Worm (Caenorhabditis elegans): ENCODE results near the gene jnk-1.

The jnk-1 gene

DNA sequence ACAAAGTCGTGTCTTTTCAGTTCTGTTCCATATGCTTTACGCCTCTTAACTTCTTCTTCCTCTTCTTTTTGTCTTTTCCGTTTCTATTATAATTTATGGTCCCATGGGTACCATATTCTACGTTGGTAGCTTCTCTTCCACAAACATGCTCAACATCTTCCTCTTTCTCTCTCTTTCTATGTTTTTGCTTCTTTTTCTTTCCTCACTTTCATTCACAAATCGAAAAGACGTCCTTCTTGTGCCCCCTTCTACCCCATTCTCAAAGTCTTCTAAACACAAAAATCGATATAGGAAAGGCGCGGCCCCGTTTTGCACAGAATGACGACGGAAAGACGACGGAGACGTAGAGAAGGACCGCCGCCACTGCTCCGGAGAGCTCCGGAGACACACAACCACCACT lies 1.3 kb downstream of the jnk-1 start (continued):
- no peak for TF ChIP-seq nhr-11 (tag; optimal IDR thresholded peaks at IDR 0.05)
- no peak for TF ChIP-seq dmd-4 (tag; optimal IDR thresholded peaks at IDR 0.05)
- TF ChIP-seq lin-13 (GFP tag; optimal IDR thresholded peaks at IDR 0.05): no peak
- TF ChIP-seq sma-3 (GFP tag; optimal IDR thresholded peaks at IDR 0.05): no peak
- TF ChIP-seq elt-3 (tag; optimal IDR thresholded peaks at IDR 0.05): no peak
- peak; percentile 25 for TF ChIP-seq nhr-129 (tag; optimal IDR thresholded peaks at IDR 0.05)
- TF ChIP-seq mab-5 (tag; optimal IDR thresholded peaks at IDR 0.05): peak; percentile 95
- TF ChIP-seq snpc-4 (tag; optimal IDR thresholded peaks at IDR 0.05): no peak
- TF ChIP-seq nhr-10 (tag; optimal IDR thresholded peaks at IDR 0.05): no peak
- peak; percentile 33 for TF ChIP-seq zag-1 (tag; optimal IDR thresholded peaks at IDR 0.05)
- no peak for TF ChIP-seq gmeb-1 (tag; optimal IDR thresholded peaks at IDR 0.05)
- no peak for TF ChIP-seq lin-39 (tag; optimal IDR thresholded peaks at IDR 0.05)
- no peak for TF ChIP-seq ztf-1 (GFP tag; conservative IDR thresholded peaks at IDR 0.05)
- peak; percentile 56 for TF ChIP-seq Y55F3AM.14 (GFP tag; optimal IDR thresholded peaks at IDR 0.05)
- no peak for TF ChIP-seq unc-39 (tag; optimal IDR thresholded peaks at IDR 0.05)
- TF ChIP-seq nhr-77 (tag; optimal IDR thresholded peaks at IDR 0.05): no peak
- TF ChIP-seq F13H6.1 (tag; optimal IDR thresholded peaks at IDR 0.05): peak; percentile 12
- no peak for TF ChIP-seq ceh-16 (tag; optimal IDR thresholded peaks at IDR 0.05)
- no peak for TF ChIP-seq ama-1 (optimal IDR thresholded peaks at IDR 0.05)
- TF ChIP-seq egl-27 (tag; optimal IDR thresholded peaks at IDR 0.05): no peak
- TF ChIP-seq unc-55 (GFP tag; optimal IDR thresholded peaks at IDR 0.05): peak; percentile 53
- TF ChIP-seq mbf-1 (tag; optimal IDR thresholded peaks at IDR 0.05): no peak
- no peak for TF ChIP-seq aly-2 (tag; optimal IDR thresholded peaks at IDR 0.05)

DNA sequence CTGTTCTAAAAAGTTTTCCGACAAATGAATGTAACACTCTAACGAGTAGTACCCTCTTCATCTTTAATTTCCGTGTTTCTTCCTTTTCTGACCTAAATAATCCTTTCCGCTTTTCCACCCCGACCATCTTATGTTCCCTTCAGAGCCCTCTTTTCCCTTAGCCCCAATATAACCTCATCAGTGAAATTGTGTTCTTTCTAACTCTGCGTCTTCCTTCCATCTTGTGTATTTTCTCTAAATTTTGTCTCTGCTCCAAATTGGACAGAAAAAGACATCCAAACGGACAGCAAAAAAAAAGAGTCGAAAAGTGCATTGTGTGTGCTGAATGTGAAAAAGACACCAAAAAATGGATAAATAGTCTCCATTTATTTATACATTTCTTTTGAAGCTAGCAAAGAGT lies 2.0 kb downstream of the jnk-1 start:
- TF ChIP-seq egl-27 (tag; optimal IDR thresholded peaks at IDR 0.05): no peak
- peak; percentile 24 for TF ChIP-seq unc-55 (GFP tag; optimal IDR thresholded peaks at IDR 0.05)
- no peak for TF ChIP-seq nhr-12 (tag; optimal IDR thresholded peaks at IDR 0.05)
- TF ChIP-seq lin-39 (tag; optimal IDR thresholded peaks at IDR 0.05): no peak
- no peak for TF ChIP-seq lin-11 (tag; optimal IDR thresholded peaks at IDR 0.05)
- TF ChIP-seq sma-3 (GFP tag; optimal IDR thresholded peaks at IDR 0.05): no peak
- no peak for TF ChIP-seq dmd-4 (tag; optimal IDR thresholded peaks at IDR 0.05)
- no peak for TF ChIP-seq nhr-25 (tag; optimal IDR thresholded peaks at IDR 0.05)
- TF ChIP-seq skn-1 (tag; optimal IDR thresholded peaks at IDR 0.05): no peak
- TF ChIP-seq nhr-129 (tag; optimal IDR thresholded peaks at IDR 0.05): no peak
- TF ChIP-seq blmp-1 (tag; optimal IDR thresholded peaks at IDR 0.05; ENCODE audit: insufficient read depth): no peak
- no peak for TF ChIP-seq nhr-11 (tag; optimal IDR thresholded peaks at IDR 0.05)
- no peak for TF ChIP-seq nhr-21 (tag; optimal IDR thresholded peaks at IDR 0.05)
- TF ChIP-seq alr-1 (tag; optimal IDR thresholded peaks at IDR 0.05): no peak
- no peak for TF ChIP-seq nhr-237 (tag; optimal IDR thresholded peaks at IDR 0.05)
- no peak for TF ChIP-seq mab-5 (tag; optimal IDR thresholded peaks at IDR 0.05)
- no peak for TF ChIP-seq mdl-1 (tag; optimal IDR thresholded peaks at IDR 0.05)
- TF ChIP-seq unc-62 (GFP tag; optimal IDR thresholded peaks at IDR 0.05): no peak
- TF ChIP-seq R02D3.7 (tag; optimal IDR thresholded peaks at IDR 0.05): no peak
- TF ChIP-seq ama-1 (optimal IDR thresholded peaks at IDR 0.05): no peak
- TF ChIP-seq nhr-23 (tag; optimal IDR thresholded peaks at IDR 0.05): no peak
- TF ChIP-seq unc-39 (tag; optimal IDR thresholded peaks at IDR 0.05): no peak
- no peak for TF ChIP-seq ztf-4 (tag; optimal IDR thresholded peaks at IDR 0.05)
- TF ChIP-seq ZK546.5 (tag; optimal IDR thresholded peaks at IDR 0.05): no peak
- TF ChIP-seq fos-1 (tag; optimal IDR thresholded peaks at IDR 0.05): no peak
- TF ChIP-seq F13H6.1 (tag; optimal IDR thresholded peaks at IDR 0.05): no peak
- TF ChIP-seq elt-3 (tag; optimal IDR thresholded peaks at IDR 0.05): no peak
- no peak for TF ChIP-seq gmeb-1 (tag; optimal IDR thresholded peaks at IDR 0.05)
- TF ChIP-seq ceh-82 (tag; optimal IDR thresholded peaks at IDR 0.05): no peak
- TF ChIP-seq crh-2 (tag; optimal IDR thresholded peaks at IDR 0.05): peak; percentile 27
- no peak for TF ChIP-seq nhr-77 (tag; optimal IDR thresholded peaks at IDR 0.05)
- no peak for TF ChIP-seq ztf-1 (GFP tag; conservative IDR thresholded peaks at IDR 0.05)
- no peak for TF ChIP-seq lin-13 (GFP tag; optimal IDR thresholded peaks at IDR 0.05)
- peak; percentile 35 for TF ChIP-seq C34F6.9 (tag; optimal IDR thresholded peaks at IDR 0.05)
- no peak for TF ChIP-seq mbf-1 (tag; optimal IDR thresholded peaks at IDR 0.05)
- TF ChIP-seq zag-1 (tag; optimal IDR thresholded peaks at IDR 0.05): peak; percentile 16
- TF ChIP-seq sma-9 (GFP tag; optimal IDR thresholded peaks at IDR 0.05): peak; percentile 17
- no peak for TF ChIP-seq sma-9 (tag; optimal IDR thresholded peaks at IDR 0.05)
- TF ChIP-seq Y55F3AM.14 (GFP tag; optimal IDR thresholded peaks at IDR 0.05): no peak
- TF ChIP-seq nhr-10 (tag; optimal IDR thresholded peaks at IDR 0.05): no peak
- no peak for TF ChIP-seq snpc-4 (tag; optimal IDR thresholded peaks at IDR 0.05)
- no peak for TF ChIP-seq peb-1 (tag; optimal IDR thresholded peaks at IDR 0.05)
- no peak for TF ChIP-seq elt-1 (tag; optimal IDR thresholded peaks at IDR 0.05)
- no peak for TF ChIP-seq ceh-16 (tag; optimal IDR thresholded peaks at IDR 0.05)
- peak in 1 of 2 experiments; percentile 52 for TF ChIP-seq lsy-2 (tag; optimal IDR thresholded peaks at IDR 0.05)
- peak; percentile 16 for TF ChIP-seq nhr-6 (tag; optimal IDR thresholded peaks at IDR 0.05)
- TF ChIP-seq sem-4 (tag; optimal IDR thresholded peaks at IDR 0.05): peak; percentile 46
- no peak for TF ChIP-seq aly-2 (tag; optimal IDR thresholded peaks at IDR 0.05)
- TF ChIP-seq ztf-11 (tag; optimal IDR thresholded peaks at IDR 0.05): no peak
